Fruit fly (Drosophila melanogaster): ENCODE data around the gene Sgs8.
"Not testable (repeated sequence)": the region's sequence is repeated elsewhere in the genome, so short reads cannot be mapped to it uniquely, and the experiment has no call there.

- TF ChIP-seq jing (GFP tag; optimal IDR thresholded peaks at IDR 0.05); CG30403 (GFP tag; optimal IDR thresholded peaks at IDR 0.05); sd (tag; optimal IDR thresholded peaks at IDR 0.05); ewg (GFP tag; optimal IDR thresholded peaks at IDR 0.05); trh (GFP tag; optimal IDR thresholded peaks at IDR 0.05); chinmo (GFP tag; IDR thresholded peaks at IDR 0.05; ENCODE audit: partially characterized antibody): not testable (repeated sequence)
Measured at dm6 chr3L:11512375-11513096, 3.3 kb upstream of the Sgs8 start.
